Worm (Caenorhabditis elegans) whole organism, L4 larva: ENCODE data around the gene rsd-2.
A peak's percentile ranks its signal among the peaks of the same experiment; 100 is the strongest.

ENCODE experiments used
- F26F4.8 ChIP-seq: fragments of 200-800 bp; sonication (Bioruptor generic); conservative IDR thresholded peaks from 2 replicates; pipeline ENCODE4 v1.3.6; 2022; ENCODE audit warnings: missing genetic modification characterization, missing compliant biosample characterization
- F37D6.2 ChIP-seq: sonication (generic microtip); optimal IDR thresholded peaks from 2 replicates; lab custom pipeline; 2016; ENCODE audit warnings: mild to moderate bottlenecking, missing genetic modification characterization, missing compliant biosample characterization
- F44E2.7 ChIP-seq: fragments of 200-800 bp; sonication (Bioruptor generic); IDR thresholded peaks from 2 replicates; pipeline ENCODE4 v2.1.2; 2022; ENCODE audit warnings: missing genetic modification characterization, missing compliant biosample characterization
- R02D3.7 ChIP-seq: fragments of 150-350 bp; sonication (generic microtip); optimal IDR thresholded peaks from 3 replicates; lab custom pipeline; 2014; ENCODE audit warnings: missing biosample characterization, missing genetic modification characterization
- T20F7.1 ChIP-seq: fragments of 200-800 bp; sonication (Bioruptor generic); optimal IDR thresholded peaks from 2 replicates; lab custom pipeline; 2018; ENCODE audit warnings: mild to moderate bottlenecking, missing genetic modification characterization, missing compliant biosample characterization
- T26A8.4 ChIP-seq: fragments of 200-800 bp; sonication (Bioruptor generic); IDR thresholded peaks from 2 replicates; pipeline ENCODE4 v1.3.6; 2022; ENCODE audit warnings: missing genetic modification characterization, missing compliant biosample characterization
- Y48G9A.11 ChIP-seq: fragments of 200-800 bp; sonication (Bioruptor generic); IDR thresholded peaks from 2 replicates; pipeline ENCODE4 v1.3.6; 2022; ENCODE audit warnings: missing genetic modification reagents, missing genetic modification characterization, missing compliant biosample characterization
- aha-1 ChIP-seq: fragments of 150-350 bp; peaks from one replicate; lab custom pipeline; 2014; ENCODE audit warnings: missing biosample characterization, missing genetic modification characterization
- aly-2 ChIP-seq: sonication (generic microtip); optimal IDR thresholded peaks from 2 replicates; lab custom pipeline; 2018; ENCODE audit warnings: missing biosample characterization, missing genetic modification characterization
- arid-1 ChIP-seq: fragments of 200-800 bp; sonication (Bioruptor generic); conservative IDR thresholded peaks from 2 replicates; pipeline ENCODE4 v1.3.6; 2022; ENCODE audit warnings: missing genetic modification reagents, missing genetic modification characterization, missing compliant biosample characterization
- ceh-62 ChIP-seq: sonication (generic microtip); optimal IDR thresholded peaks from 2 replicates; lab custom pipeline; 2017; ENCODE audit warnings: missing biosample characterization, missing genetic modification characterization
- ces-1 ChIP-seq: fragments of 150-350 bp; sonication (generic microtip); optimal IDR thresholded peaks from 4 replicates; lab custom pipeline; 2014; ENCODE audit warnings: missing biosample characterization, missing genetic modification reagents, missing genetic modification characterization
- daf-16 ChIP-seq, 3 experiments: sonication (generic microtip); optimal IDR thresholded peaks; 2 replicates each; lab custom pipeline; 2016 to 2017; ENCODE audit warnings: missing genetic modification characterization in 3 of 3, missing genetic modification reagents in 3 of 3, mild to moderate bottlenecking in 2 of 3, missing compliant biosample characterization in 2 of 3, missing biosample characterization in 1 of 3, moderate library complexity in 1 of 3
- dmd-8 ChIP-seq: fragments of 200-800 bp; sonication (Bioruptor generic); IDR thresholded peaks from 2 replicates; pipeline ENCODE4 v1.3.6; 2022; ENCODE audit warnings: missing genetic modification characterization, missing compliant biosample characterization
- duxl-1 ChIP-seq: sonication (generic microtip); optimal IDR thresholded peaks from 2 replicates; lab custom pipeline; 2016; ENCODE audit warnings: mild to moderate bottlenecking, missing genetic modification characterization, moderate library complexity, missing compliant biosample characterization; ENCODE audit not compliant: poor library complexity
- dve-1 ChIP-seq: sonication (generic microtip); optimal IDR thresholded peaks from 2 replicates; lab custom pipeline; 2017; ENCODE audit warnings: antibody characterized with exemption, mild to moderate bottlenecking, missing genetic modification characterization, missing compliant biosample characterization; ENCODE audit not compliant: insufficient read depth
- hlh-11 ChIP-seq: fragments of 200-800 bp; sonication (Bioruptor generic); optimal IDR thresholded peaks from 2 replicates; lab custom pipeline; 2018; ENCODE audit warnings: mild to moderate bottlenecking, missing genetic modification characterization, missing compliant biosample characterization
- hlh-30 ChIP-seq: sonication (generic microtip); optimal IDR thresholded peaks from 2 replicates; lab custom pipeline; 2017; ENCODE audit warnings: antibody characterized with exemption, mild to moderate bottlenecking, missing genetic modification characterization, missing compliant biosample characterization; ENCODE audit not compliant: insufficient read depth
- jun-1 ChIP-seq: fragments of 150-350 bp; optimal IDR thresholded peaks from 2 replicates; lab custom pipeline; 2014; ENCODE audit warnings: missing biosample characterization, missing genetic modification reagents, missing genetic modification characterization
- lim-7 ChIP-seq: fragments of 200-800 bp; sonication (Bioruptor generic); IDR thresholded peaks from 2 replicates; pipeline ENCODE4 v1.3.6; 2022; ENCODE audit warnings: missing genetic modification characterization, missing compliant biosample characterization
- lin-29 ChIP-seq: fragments of 200-800 bp; sonication (Bioruptor generic); IDR thresholded peaks from 2 replicates; pipeline ENCODE4 v1.3.6; 2022; ENCODE audit warnings: missing genetic modification reagents, missing genetic modification characterization, missing compliant biosample characterization
- lin-38 ChIP-seq: fragments of 200-800 bp; sonication (Bioruptor generic); IDR thresholded peaks from 2 replicates; pipeline ENCODE4 v1.3.6; 2022; ENCODE audit warnings: missing genetic modification reagents, missing genetic modification characterization, missing compliant biosample characterization
- lsy-2 ChIP-seq, 2 experiments: fragments of 150-350 bp in 1 of 2; sonication (generic microtip) in 1 of 2; optimal IDR thresholded peaks; 2 replicates each; lab custom pipeline; 2014 to 2017; ENCODE audit warnings: missing biosample characterization in 2 of 2, missing genetic modification characterization in 2 of 2
- madf-5 ChIP-seq, 2 experiments: fragments of 200-800 bp; sonication (Bioruptor generic); IDR thresholded peaks; 2 replicates each; pipeline ENCODE4 v1.3.6; 2022; ENCODE audit warnings: missing compliant biosample characterization in 2 of 2, missing genetic modification characterization in 2 of 2
- madf-9 ChIP-seq: fragments of 200-800 bp; sonication (Bioruptor generic); conservative IDR thresholded peaks from 2 replicates; pipeline ENCODE4 v1.3.6; 2022; ENCODE audit warnings: missing genetic modification reagents, missing genetic modification characterization, missing compliant biosample characterization
- mes-2 ChIP-seq: sonication (generic microtip); optimal IDR thresholded peaks from 2 replicates; lab custom pipeline; 2016; ENCODE audit warnings: missing genotype, mild to moderate bottlenecking, missing genetic modification characterization, missing compliant biosample characterization; ENCODE audit not compliant: poor library complexity, severe bottlenecking
- mxl-2 ChIP-seq: fragments of 200-800 bp; sonication (Bioruptor generic); conservative IDR thresholded peaks from 2 replicates; pipeline ENCODE4 v1.3.6; 2022; ENCODE audit warnings: missing genetic modification reagents, missing genetic modification characterization, missing compliant biosample characterization
- nhr-28 ChIP-seq: fragments of 150-350 bp; optimal IDR thresholded peaks from 2 replicates; lab custom pipeline; 2014; ENCODE audit warnings: missing biosample characterization, missing genetic modification characterization
- nhr-41 ChIP-seq: fragments of 200-800 bp; sonication (Bioruptor generic); IDR thresholded peaks from 2 replicates; pipeline ENCODE4 v1.3.6; 2022; ENCODE audit warnings: missing genetic modification reagents, missing genetic modification characterization, missing compliant biosample characterization
- nhr-76 ChIP-seq: fragments of 150-350 bp; optimal IDR thresholded peaks from 2 replicates; lab custom pipeline; 2014; ENCODE audit warnings: missing biosample characterization, missing genetic modification characterization
- pqm-1 ChIP-seq: sonication (generic microtip); optimal IDR thresholded peaks from 2 replicates; lab custom pipeline; 2017; ENCODE audit warnings: missing biosample characterization, missing genetic modification characterization
- rbr-2 ChIP-seq: sonication (generic microtip); optimal IDR thresholded peaks from 2 replicates; lab custom pipeline; 2016; ENCODE audit warnings: missing genotype, missing genetic modification characterization, missing compliant biosample characterization
- skn-1 ChIP-seq: fragments of 150-350 bp; optimal IDR thresholded peaks from 2 replicates; lab custom pipeline; 2014; ENCODE audit warnings: missing biosample characterization, missing genetic modification characterization
- snpc-1.2 ChIP-seq: fragments of 200-800 bp; sonication (Bioruptor generic); IDR thresholded peaks from 2 replicates; pipeline ENCODE4 v1.3.6; 2022; ENCODE audit warnings: missing genetic modification reagents, missing genetic modification characterization, missing compliant biosample characterization
- spr-1 ChIP-seq: sonication (generic microtip); optimal IDR thresholded peaks from 2 replicates; lab custom pipeline; 2016; ENCODE audit warnings: mild to moderate bottlenecking, missing genetic modification characterization, missing compliant biosample characterization
- unc-130 ChIP-seq: sonication (generic microtip); optimal IDR thresholded peaks from 2 replicates; lab custom pipeline; 2016; ENCODE audit warnings: missing genetic modification reagents, missing genetic modification characterization, missing compliant biosample characterization
- unc-62 ChIP-seq, 3 experiments: fragments of 150-350 bp in 1 of 3; sonication (generic microtip); optimal IDR thresholded peaks in 2 of 3; peaks in 1 of 3; 1 replicate in 1 of 3; 2 replicates in 2 of 3; lab custom pipeline; 2014 to 2017; ENCODE audit warnings: missing biosample characterization in 3 of 3, missing genetic modification characterization in 3 of 3, missing genetic modification reagents in 3 of 3, missing genotype in 1 of 3
- vab-7 ChIP-seq: fragments of 200-800 bp; sonication (Bioruptor generic); IDR thresholded peaks from 2 replicates; pipeline ENCODE4 v1.3.6; 2022; ENCODE audit warnings: missing genetic modification reagents, missing genetic modification characterization, missing compliant biosample characterization
- ztf-11 ChIP-seq: fragments of 150-350 bp; optimal IDR thresholded peaks from 2 replicates; lab custom pipeline; 2014; ENCODE audit warnings: missing biosample characterization, missing genetic modification characterization
- ztf-7 ChIP-seq: fragments of 150-350 bp; optimal IDR thresholded peaks from 2 replicates; lab custom pipeline; 2014; ENCODE audit warnings: missing biosample characterization, missing genetic modification characterization

rsd-2 gene

DNA sequence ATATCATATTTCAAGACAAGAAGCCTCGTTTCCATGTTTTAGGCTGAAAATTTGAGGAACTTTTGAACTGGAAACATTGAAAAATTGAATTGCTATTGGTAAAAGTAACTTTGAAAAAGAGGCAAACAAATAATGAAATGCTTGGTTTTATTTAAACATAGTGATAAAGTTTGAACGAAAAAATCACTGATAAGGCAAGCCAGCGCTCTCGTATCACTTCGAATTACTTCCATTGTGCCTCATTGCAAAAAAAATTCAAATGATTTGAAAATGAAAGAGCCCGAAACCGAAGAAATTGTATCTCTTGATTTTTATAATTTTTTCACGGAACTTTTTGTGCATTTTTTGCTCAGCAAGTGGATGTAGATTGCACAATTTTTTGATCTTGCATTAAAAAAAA lies 8.1 kb upstream of the rsd-2 start, which contains the start of gene F52G2.3:
Gene F52G2.3, minus strand, starts transcription at position 43 of the 400 bp plus-strand sequence.
- peak in 1 of 2 experiments; percentile 5 for TF ChIP-seq unc-62 (GFP tag; optimal IDR thresholded peaks at IDR 0.05 in 1 of 2; lab: Kevin White, UChicago)
- TF ChIP-seq unc-62 (tag; optimal IDR thresholded peaks at IDR 0.05; lab: Kevin White, UChicago), result no peak
- peak; percentile 73 for TF ChIP-seq pqm-1
- no peak for TF ChIP-seq rbr-2 (tag; lab: Kevin White, UChicago)
- no peak for TF ChIP-seq F26F4.8
- no peak for TF ChIP-seq F44E2.7
- TF ChIP-seq nhr-28 (tag; lab: Kevin White, UChicago), result peak; percentile 19
- TF ChIP-seq lim-7 (GFP tag; lab: Robert Waterston, UW), result no peak
- TF ChIP-seq nhr-76, result no peak
- TF ChIP-seq unc-130 (GFP tag; lab: Kevin White, UChicago), result no peak
- no peak for TF ChIP-seq ztf-7 (tag; lab: Kevin White, UChicago)
- TF ChIP-seq R02D3.7 (tag; lab: Kevin White, UChicago), result no peak

DNA sequence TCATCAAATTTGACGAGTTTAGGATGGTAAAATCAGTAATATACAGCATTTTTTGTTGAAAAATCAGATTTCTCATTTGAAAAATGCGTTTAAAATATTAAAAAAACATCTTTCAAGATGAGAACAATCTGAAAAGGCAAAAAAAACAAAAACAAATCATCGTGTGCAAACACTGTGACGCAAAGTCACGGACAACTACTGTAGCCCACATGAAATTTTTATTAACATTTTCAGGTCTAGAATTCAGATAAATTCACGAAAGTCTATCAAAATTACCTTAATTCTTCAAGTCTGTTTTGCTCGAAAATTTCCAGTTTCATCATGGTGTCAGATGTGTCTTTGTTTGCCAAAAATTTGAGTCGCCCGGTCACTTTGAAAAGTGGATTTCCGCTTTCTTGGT lies 1.2 kb downstream of the rsd-2 start:
- peak; percentile 84 for TF ChIP-seq snpc-1.2 (GFP tag; lab: Robert Waterston, UW)
- no peak for TF ChIP-seq ztf-11 (tag; lab: Kevin White, UChicago)
- peak in 1 of 2 experiments; percentile 85 for TF ChIP-seq lsy-2 (tag; optimal IDR thresholded peaks at IDR 0.05; lab: Kevin White, UChicago)
- no peak for TF ChIP-seq F26F4.8
- no peak for TF ChIP-seq madf-5 (GFP tag; IDR thresholded peaks at IDR 0.05; lab: Robert Waterston, UW)
- TF ChIP-seq lin-29 (GFP tag; lab: Robert Waterston, UW), result no peak
- 0 out of 2 replicates have a peak, but pooled peaks have one; percentile 10 for TF ChIP-seq lin-38 (GFP tag; lab: Robert Waterston, UW)
- peak; percentile 0 for TF ChIP-seq aha-1 (tag; lab: Kevin White, UChicago)

DNA sequence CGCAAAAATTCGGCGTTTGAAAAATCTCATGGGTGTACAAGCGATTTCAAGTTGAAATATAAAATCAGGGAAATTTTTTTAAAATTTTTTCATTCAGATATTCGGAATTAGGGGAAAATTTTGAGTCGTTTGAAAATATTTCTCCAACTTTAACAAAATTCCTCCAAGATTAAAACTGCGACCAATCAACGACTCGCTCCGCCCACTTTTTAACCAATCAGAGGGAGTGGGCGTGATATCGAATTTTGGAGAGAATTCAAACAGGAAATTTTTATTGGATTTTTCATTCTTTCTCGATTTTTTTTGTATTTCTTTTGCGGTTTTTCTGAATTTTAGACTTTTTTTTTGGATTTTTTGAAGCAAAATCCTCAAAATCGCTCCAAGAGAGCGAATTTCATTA lies 14.8 kb downstream of the rsd-2 start:
- TF ChIP-seq mxl-2 (GFP tag; lab: Robert Waterston, UW), result no peak
- TF ChIP-seq daf-16 (GFP tag; optimal IDR thresholded peaks at IDR 0.05; lab: Kevin White, UChicago), result no peak
- TF ChIP-seq daf-16 (tag; optimal IDR thresholded peaks at IDR 0.05; lab: Kevin White, UChicago), result no peak
- TF ChIP-seq arid-1 (GFP tag; lab: Robert Waterston, UW), result no peak
- TF ChIP-seq skn-1, result no peak
- no peak for TF ChIP-seq Y48G9A.11 (GFP tag; lab: Robert Waterston, UW)
- TF ChIP-seq lim-7 (GFP tag; lab: Robert Waterston, UW), result no peak
- TF ChIP-seq hlh-11 (tag; lab: Kevin White, UChicago), result no peak
- no peak for TF ChIP-seq aly-2
- TF ChIP-seq ces-1 (GFP tag; lab: Kevin White, UChicago), result no peak
- no peak for TF ChIP-seq spr-1 (tag; lab: Kevin White, UChicago)

DNA sequence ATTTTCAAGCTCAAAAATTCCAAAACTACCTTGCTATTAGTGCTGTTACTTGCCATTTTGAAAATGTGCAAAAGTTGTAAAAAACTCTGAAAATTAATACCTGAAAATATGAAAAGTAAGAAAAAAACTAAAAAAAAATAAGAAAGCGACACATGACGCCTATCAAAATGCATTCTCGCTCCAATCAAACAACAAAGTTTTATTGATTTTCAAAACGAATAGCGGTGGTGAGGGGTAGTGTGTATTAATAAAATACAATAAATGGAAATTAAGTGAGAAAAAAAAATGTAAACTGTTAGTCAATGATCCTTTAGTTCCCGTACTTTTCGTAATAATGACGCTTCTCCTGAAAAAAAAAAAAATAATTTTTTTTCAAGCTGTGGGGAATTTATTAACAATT lies 18.3 kb downstream of the rsd-2 start, which contains the start of gene dcap-2:
Gene dcap-2, minus strand, starts transcription at position 86 of the 400 bp plus-strand sequence.
- peak; percentile 5 for TF ChIP-seq mes-2 (tag; lab: Kevin White, UChicago)
- peak in 1 of 2 experiments; percentile 32 for TF ChIP-seq lsy-2 (tag; optimal IDR thresholded peaks at IDR 0.05; lab: Kevin White, UChicago)
- peak; percentile 53 for TF ChIP-seq lin-38 (GFP tag; lab: Robert Waterston, UW)
- TF ChIP-seq madf-9, result no peak
- peak; percentile 81 for TF ChIP-seq hlh-30 (tag; lab: Kevin White, UChicago)

DNA sequence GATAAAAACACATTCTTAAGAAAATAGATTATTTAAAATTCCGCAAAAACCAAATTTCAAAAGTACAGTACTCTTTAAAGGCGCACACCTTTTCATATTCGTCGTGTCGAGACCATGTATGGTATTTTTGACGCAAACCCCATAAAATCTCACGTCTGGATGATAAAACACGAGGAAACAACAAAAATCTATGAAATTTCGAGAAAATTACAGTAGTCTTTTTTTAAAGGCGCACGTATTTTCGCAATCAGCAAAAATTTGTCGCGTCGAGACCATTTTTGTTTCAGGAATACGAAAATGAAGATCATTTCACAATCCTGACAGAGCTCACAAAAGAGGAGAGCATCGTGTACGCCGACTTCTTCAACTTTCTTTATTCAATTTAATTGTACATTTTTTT lies 27.1 kb downstream of the rsd-2 start:
- TF ChIP-seq aha-1 (tag; lab: Kevin White, UChicago) (peak; percentile 76), ceh-62 (no peak), ztf-11 (tag; lab: Kevin White, UChicago) (no peak), daf-16 (GFP tag; optimal IDR thresholded peaks at IDR 0.05; lab: Kevin White, UChicago) (no peak), daf-16 (tag; optimal IDR thresholded peaks at IDR 0.05; lab: Kevin White, UChicago) (peak; percentile 23), jun-1 (tag; lab: Kevin White, UChicago) (no peak), duxl-1 (tag; lab: Kevin White, UChicago) (no peak), skn-1 (no peak), hlh-11 (tag; lab: Kevin White, UChicago) (no peak), pqm-1 (no peak), lim-7 (GFP tag; lab: Robert Waterston, UW) (no peak), snpc-1.2 (GFP tag; lab: Robert Waterston, UW) (peak; percentile 53; the same call in 1 of the 2 replicates), unc-130 (GFP tag; lab: Kevin White, UChicago) (no peak), nhr-28 (tag; lab: Kevin White, UChicago) (no peak), dmd-8 (no peak), vab-7 (GFP tag; lab: Robert Waterston, UW) (no peak), F37D6.2 (tag; lab: Kevin White, UChicago) (no peak), dve-1 (tag; lab: Kevin White, UChicago) (no peak), T20F7.1 (GFP tag; lab: Kevin White, UChicago) (no peak), T26A8.4 (no peak), nhr-41 (GFP tag; lab: Robert Waterston, UW) (no peak), spr-1 (tag; lab: Kevin White, UChicago) (no peak)
